Worm (Caenorhabditis elegans): ENCODE data around the gene Y50D4C.5.

Y50D4C.5 gene

DNA sequence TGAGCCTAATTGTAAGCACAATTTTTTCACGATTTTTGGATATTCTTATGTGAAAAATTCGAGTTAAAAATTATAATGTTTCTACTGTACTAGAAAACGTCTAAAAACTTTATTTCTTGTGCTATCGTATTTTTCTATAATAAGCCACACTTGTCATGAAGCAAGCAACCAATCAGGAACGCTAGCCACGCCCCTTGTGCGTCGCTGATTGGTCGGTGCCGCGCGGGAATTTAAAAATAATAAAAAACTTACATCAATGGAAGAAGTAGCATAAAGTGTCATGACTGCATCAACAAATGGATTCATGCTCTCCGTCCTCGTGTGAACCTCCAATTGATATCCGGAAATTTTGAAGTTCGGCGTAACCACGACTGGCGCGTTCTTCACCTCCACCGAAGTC lies 43.7 kb upstream of the Y50D4C.5 start:
- TF ChIP-seq nhr-237 (tag; optimal IDR thresholded peaks at IDR 0.05) (no peak), drap-1 (GFP tag; optimal IDR thresholded peaks at IDR 0.05) (no peak), nhr-76 (tag; optimal IDR thresholded peaks at IDR 0.05) (no peak), sptf-1 (tag; optimal IDR thresholded peaks at IDR 0.05) (no peak), ces-1 (GFP tag; optimal IDR thresholded peaks at IDR 0.05) (no peak), ham-2 (GFP tag; optimal IDR thresholded peaks at IDR 0.05) (no peak), cnd-1 (tag; optimal IDR thresholded peaks at IDR 0.05) (no peak), zip-8 (tag; optimal IDR thresholded peaks at IDR 0.05) (no peak), mep-1 (tag; optimal IDR thresholded peaks at IDR 0.05) (no peak), nhr-12 (tag; optimal IDR thresholded peaks at IDR 0.05) (no peak), ceh-39 (tag; optimal IDR thresholded peaks at IDR 0.05) (no peak), unc-120 (tag; optimal IDR thresholded peaks at IDR 0.05; ENCODE audit: poor library complexity, severe bottlenecking) (no peak), ztf-11 (tag; optimal IDR thresholded peaks at IDR 0.05) (no peak), elt-1 (tag; optimal IDR thresholded peaks at IDR 0.05; ENCODE audit: borderline replicate concordance, insufficient read depth) (no peak), unc-62 (GFP tag; optimal IDR thresholded peaks at IDR 0.05) (no peak), lsy-2 (tag; optimal IDR thresholded peaks at IDR 0.05) (no peak), mab-5 (tag; optimal IDR thresholded peaks at IDR 0.05) (no peak), hlh-1 (tag; optimal IDR thresholded peaks at IDR 0.05) (no peak), elt-3 (tag; optimal IDR thresholded peaks at IDR 0.05) (no peak), mls-2 (tag; optimal IDR thresholded peaks at IDR 0.05) (no peak)

DNA sequence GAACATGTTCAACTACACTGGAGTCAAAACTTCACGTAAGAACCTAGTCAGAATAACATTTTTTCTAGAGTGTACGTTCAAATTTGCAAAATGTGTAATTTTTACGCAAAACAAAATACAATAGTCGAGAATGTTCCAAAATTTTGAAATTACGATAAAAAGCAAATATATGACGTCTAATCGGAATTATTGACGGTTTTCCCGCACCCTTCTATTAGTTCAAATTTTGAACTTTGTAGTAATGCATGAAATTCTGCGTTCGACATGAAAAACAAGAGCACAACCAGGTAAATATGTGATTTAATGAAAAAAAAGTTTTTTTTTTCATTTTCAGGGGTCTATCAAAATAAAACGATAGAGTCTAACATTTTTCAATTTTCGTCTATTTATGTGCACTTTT lies 34.5 kb upstream of the Y50D4C.5 start:
- no peak for TF ChIP-seq ham-2 (GFP tag; optimal IDR thresholded peaks at IDR 0.05)
- TF ChIP-seq unc-62 (GFP tag; optimal IDR thresholded peaks at IDR 0.05) = no peak
- no peak for TF ChIP-seq mep-1 (tag; optimal IDR thresholded peaks at IDR 0.05)
- no peak for TF ChIP-seq sptf-1 (tag; optimal IDR thresholded peaks at IDR 0.05)
- no peak for TF ChIP-seq cnd-1 (tag; optimal IDR thresholded peaks at IDR 0.05)

DNA sequence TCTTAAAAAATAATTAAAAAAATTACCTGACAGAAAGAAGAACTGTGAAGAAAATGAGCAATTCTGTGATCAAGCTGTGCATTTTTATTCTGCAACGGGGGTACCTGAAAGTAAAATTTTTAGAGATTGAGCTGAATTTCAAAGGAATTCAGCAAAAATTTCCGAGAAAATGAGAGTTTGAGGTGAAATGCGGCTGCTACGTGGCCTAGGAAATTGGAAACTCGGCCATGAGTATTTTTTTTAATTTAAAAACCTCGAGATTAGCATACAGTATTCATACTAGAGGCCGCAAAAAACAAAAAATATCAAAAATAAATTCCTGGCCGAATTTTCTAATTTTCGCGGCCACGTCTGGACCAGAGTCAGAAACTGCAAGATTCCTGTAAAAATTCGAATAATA lies 29.8 kb upstream of the Y50D4C.5 start, which contains the start of gene flp-34:
Gene flp-34, minus strand, starts transcription at position 101 of the 400 bp plus-strand sequence.
- TF ChIP-seq mls-2 (tag; optimal IDR thresholded peaks at IDR 0.05) (no peak), zip-8 (tag; optimal IDR thresholded peaks at IDR 0.05) (no peak), mep-1 (tag; optimal IDR thresholded peaks at IDR 0.05) (no peak), nhr-76 (tag; optimal IDR thresholded peaks at IDR 0.05) (no peak), cnd-1 (tag; optimal IDR thresholded peaks at IDR 0.05) (no peak), hlh-1 (tag; optimal IDR thresholded peaks at IDR 0.05) (no peak), bed-3 (GFP tag; optimal IDR thresholded peaks at IDR 0.05) (no peak), ceh-43 (GFP tag; optimal IDR thresholded peaks at IDR 0.05) (no peak), nhr-2 (tag; optimal IDR thresholded peaks at IDR 0.05) (no peak), sptf-1 (tag; optimal IDR thresholded peaks at IDR 0.05) (no peak), nhr-28 (tag; optimal IDR thresholded peaks at IDR 0.05) (no peak), ztf-11 (tag; optimal IDR thresholded peaks at IDR 0.05) (no peak), unc-120 (tag; optimal IDR thresholded peaks at IDR 0.05; ENCODE audit: poor library complexity, severe bottlenecking) (no peak), ham-2 (GFP tag; optimal IDR thresholded peaks at IDR 0.05) (no peak)

DNA sequence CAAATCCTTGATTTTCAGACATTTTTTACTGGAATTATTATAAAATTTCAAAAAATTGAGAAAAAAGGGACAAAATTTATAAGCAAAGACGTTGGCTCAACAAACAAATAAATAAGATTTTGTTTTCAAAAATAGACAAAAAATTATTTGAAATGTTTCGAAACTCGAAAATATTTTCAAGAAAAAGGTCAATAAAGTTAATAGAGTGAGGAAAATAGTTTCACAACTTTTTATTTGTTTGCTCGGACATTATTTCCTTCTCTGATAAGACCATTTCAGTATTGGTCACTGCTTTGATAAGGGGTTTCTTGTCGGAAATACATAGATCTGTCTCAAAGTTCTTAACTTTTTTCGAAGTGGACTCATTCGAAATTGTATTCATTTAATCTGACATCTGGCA lies 23.5 kb upstream of the Y50D4C.5 start, which contains the start of gene R09A1.3:
Gene R09A1.3, minus strand, starts transcription at position 31 of the 400 bp plus-strand sequence.
- TF ChIP-seq elt-1 (tag; optimal IDR thresholded peaks at IDR 0.05; ENCODE audit: borderline replicate concordance, insufficient read depth) (no peak), nhr-76 (tag; optimal IDR thresholded peaks at IDR 0.05) (no peak), unc-62 (GFP tag; optimal IDR thresholded peaks at IDR 0.05) (no peak), nhr-237 (tag; optimal IDR thresholded peaks at IDR 0.05) (no peak), ham-2 (GFP tag; optimal IDR thresholded peaks at IDR 0.05) (no peak), flh-1 (GFP tag; optimal IDR thresholded peaks at IDR 0.05) (no peak), mls-2 (tag; optimal IDR thresholded peaks at IDR 0.05) (no peak), hlh-1 (tag; optimal IDR thresholded peaks at IDR 0.05) (no peak), sptf-1 (tag; optimal IDR thresholded peaks at IDR 0.05) (no peak), lin-13 (tag; optimal IDR thresholded peaks at IDR 0.05) (no peak), bed-3 (GFP tag; optimal IDR thresholded peaks at IDR 0.05) (no peak), elt-3 (tag; optimal IDR thresholded peaks at IDR 0.05) (no peak), pha-4 (tag; optimal IDR thresholded peaks at IDR 0.05) (no peak), snpc-4 (tag; optimal IDR thresholded peaks at IDR 0.05) (no peak), unc-39 (tag; optimal IDR thresholded peaks at IDR 0.05) (no peak), ceh-83 (GFP tag; optimal IDR thresholded peaks at IDR 0.05) (no peak), unc-120 (tag; optimal IDR thresholded peaks at IDR 0.05; ENCODE audit: poor library complexity, severe bottlenecking) (no peak)

DNA sequence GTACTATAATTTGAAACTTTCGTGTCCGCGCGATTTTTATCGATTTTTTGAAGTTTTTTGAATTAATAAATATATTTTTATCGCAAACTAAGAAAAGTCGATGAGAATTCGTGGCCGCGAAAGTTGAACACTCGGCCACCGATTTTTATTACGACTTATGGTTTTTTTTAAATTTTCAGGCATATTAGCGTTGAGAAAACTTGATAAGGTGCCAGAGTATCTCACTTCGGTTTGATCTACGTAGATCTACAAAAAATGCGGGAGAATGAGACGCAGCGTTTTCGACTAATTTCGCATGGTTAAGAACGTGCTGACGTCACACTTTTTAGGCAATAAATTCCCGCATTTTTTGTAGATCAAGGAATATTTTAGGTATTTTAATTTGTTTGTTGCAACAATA lies 19.8 kb upstream of the Y50D4C.5 start, which contains the start of gene pei-2:
Gene pei-2, minus strand, starts transcription at position 101 of the 400 bp plus-strand sequence.
- no peak for TF ChIP-seq ces-1 (GFP tag; optimal IDR thresholded peaks at IDR 0.05)
- no peak for TF ChIP-seq unc-39 (tag; optimal IDR thresholded peaks at IDR 0.05)
- no peak for TF ChIP-seq lin-32 (GFP tag; optimal IDR thresholded peaks at IDR 0.05)
- no peak for TF ChIP-seq unc-120 (tag; optimal IDR thresholded peaks at IDR 0.05; ENCODE audit: poor library complexity, severe bottlenecking)

Measured in whole organism, mixed stage, embryonic.